Worm (Caenorhabditis elegans): Measurements from ENCODE around the gene C34E10.9.

Gene C34E10.9

DNA sequence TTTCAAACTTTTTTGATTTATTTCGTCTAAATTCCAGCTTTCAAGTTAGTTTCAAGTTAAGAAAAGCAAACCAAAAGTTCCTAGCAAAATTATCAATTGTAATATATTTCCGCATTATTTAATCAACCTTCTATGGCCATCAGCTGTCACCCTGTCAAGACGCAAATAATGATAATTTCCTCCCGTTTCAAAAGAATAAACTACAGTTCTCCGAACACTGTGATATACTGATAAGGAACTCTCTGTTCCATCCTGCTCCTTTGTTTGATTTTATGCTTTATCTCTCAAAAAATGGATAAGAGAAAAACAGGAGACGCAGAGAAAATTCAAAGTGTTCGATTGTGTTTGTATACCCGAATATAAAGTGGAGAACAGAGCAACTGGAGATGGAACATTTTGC, 28.1 kb upstream of the C34E10.9 start:
- TF ChIP-seq hmg-1.2 (GFP tag; IDR thresholded peaks at IDR 0.05) (peak; percentile 22; the same call in 1 of the 2 replicates), ccch-3 (GFP tag; optimal IDR thresholded peaks at IDR 0.05) (no peak), nhr-80 (tag; optimal IDR thresholded peaks at IDR 0.05) (peak; percentile 76), aptf-2 (GFP tag; conservative IDR thresholded peaks at IDR 0.05) (no peak)

DNA sequence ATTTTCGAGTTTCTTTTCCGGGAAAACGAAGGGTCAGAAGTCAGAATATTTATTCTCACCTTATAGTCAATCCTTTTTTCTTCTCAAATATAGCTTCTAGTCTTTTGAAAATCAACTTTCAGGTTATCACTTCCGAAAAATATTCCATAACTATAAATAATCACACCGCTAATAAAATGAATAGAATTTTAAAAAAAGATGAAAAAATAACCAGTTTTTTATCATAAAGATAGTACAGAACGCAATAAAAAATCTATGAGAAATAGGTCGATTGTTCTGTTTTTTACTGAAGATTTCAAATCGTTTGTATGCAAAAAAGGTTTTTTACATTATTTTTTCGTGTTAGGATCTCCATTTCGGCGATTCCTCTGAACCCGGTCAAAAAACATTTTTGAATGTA, 27.0 kb upstream of the C34E10.9 start:
- TF ChIP-seq ztf-26 (tag; optimal IDR thresholded peaks at IDR 0.05) (no peak), chd-7 (tag; optimal IDR thresholded peaks at IDR 0.05) (no peak), lsy-27 (tag; optimal IDR thresholded peaks at IDR 0.05; ENCODE audit: borderline replicate concordance, insufficient read depth) (no peak), gei-17 (GFP tag; optimal IDR thresholded peaks at IDR 0.05) (no peak), Y56A3A.18 (GFP tag; IDR thresholded peaks at IDR 0.05) (no peak), hmg-1.2 (GFP tag; IDR thresholded peaks at IDR 0.05) (no peak), Y79H2A.3 (GFP tag; conservative IDR thresholded peaks at IDR 0.05) (no peak), nhr-27 (tag; optimal IDR thresholded peaks at IDR 0.05) (no peak), sea-2 (GFP tag; IDR thresholded peaks at IDR 0.05) (no peak), F10E7.11 (tag; optimal IDR thresholded peaks at IDR 0.05) (no peak)

DNA sequence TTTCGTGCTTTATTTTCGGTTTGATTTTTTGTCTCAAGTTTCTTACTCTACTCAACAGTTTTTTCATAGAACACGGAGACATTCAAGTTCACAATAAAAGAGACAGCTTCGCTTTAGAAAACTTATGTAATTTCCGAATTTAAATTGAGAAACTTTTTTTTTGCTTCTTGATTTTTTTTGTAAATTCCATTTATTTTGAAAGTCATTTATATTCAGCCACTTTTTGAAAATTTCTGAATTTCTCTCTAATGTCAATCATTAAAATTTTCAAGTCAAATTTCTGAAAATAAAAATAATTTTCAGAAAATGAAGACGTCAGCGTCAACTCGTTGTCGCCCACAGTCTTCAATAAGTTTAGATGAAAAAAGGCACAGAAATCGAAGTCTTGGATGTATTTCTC, 24.7 kb upstream of the C34E10.9 start, which contains the start of gene T15B12.1:
Gene T15B12.1, plus strand, starts transcription at position 301 of the 400 bp plus-strand sequence.
- TF ChIP-seq F37B4.10 (GFP tag; IDR thresholded peaks at IDR 0.05): no peak
- no peak for TF ChIP-seq ceh-40 (GFP tag; IDR thresholded peaks at IDR 0.05)
- no peak for TF ChIP-seq gei-17 (GFP tag; optimal IDR thresholded peaks at IDR 0.05)
- TF ChIP-seq akir-1 (GFP tag; optimal IDR thresholded peaks at IDR 0.05): no peak

DNA sequence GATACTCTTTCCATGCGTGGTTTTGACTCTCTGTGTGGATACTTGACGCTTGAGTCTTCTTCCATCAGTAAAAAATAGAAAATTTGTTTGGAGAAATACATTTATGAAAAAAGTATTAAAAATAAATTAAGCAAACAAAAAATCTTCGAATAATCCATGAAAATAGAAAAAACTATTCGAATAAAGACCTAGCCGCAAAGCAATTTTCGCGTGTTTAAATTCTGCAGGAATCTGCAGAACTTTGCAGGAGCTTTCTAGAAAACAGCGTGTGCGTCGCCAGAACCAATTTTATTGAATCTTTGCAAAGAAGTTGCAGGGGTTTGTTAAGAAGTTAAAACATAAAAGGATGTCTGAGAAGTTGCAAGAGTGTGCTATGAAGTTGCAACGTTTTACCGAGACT, 23.0 kb upstream of the C34E10.9 start, which contains the start of gene ZC395.11:
Gene ZC395.11, minus strand, starts transcription at position 101 of the 400 bp plus-strand sequence.
- TF ChIP-seq attf-3 (GFP tag; conservative IDR thresholded peaks at IDR 0.05) (no peak), F49E8.2 (tag; optimal IDR thresholded peaks at IDR 0.05; ENCODE audit: insufficient read depth) (no peak), hmg-20 (GFP tag; IDR thresholded peaks at IDR 0.05) (no peak), Y95B8A.8 (GFP tag; IDR thresholded peaks at IDR 0.05) (no peak), hlh-12 (tag; optimal IDR thresholded peaks at IDR 0.05) (no peak), D2030.7 (GFP tag; IDR thresholded peaks at IDR 0.05) (no peak), tlf-1 (GFP tag; optimal IDR thresholded peaks at IDR 0.05) (no peak), nfya-1 (tag; optimal IDR thresholded peaks at IDR 0.05; ENCODE audit: borderline replicate concordance, insufficient read depth) (no peak), nhr-179 (tag; optimal IDR thresholded peaks at IDR 0.05) (no peak), attf-5 (GFP tag; optimal IDR thresholded peaks at IDR 0.05) (no peak)

DNA sequence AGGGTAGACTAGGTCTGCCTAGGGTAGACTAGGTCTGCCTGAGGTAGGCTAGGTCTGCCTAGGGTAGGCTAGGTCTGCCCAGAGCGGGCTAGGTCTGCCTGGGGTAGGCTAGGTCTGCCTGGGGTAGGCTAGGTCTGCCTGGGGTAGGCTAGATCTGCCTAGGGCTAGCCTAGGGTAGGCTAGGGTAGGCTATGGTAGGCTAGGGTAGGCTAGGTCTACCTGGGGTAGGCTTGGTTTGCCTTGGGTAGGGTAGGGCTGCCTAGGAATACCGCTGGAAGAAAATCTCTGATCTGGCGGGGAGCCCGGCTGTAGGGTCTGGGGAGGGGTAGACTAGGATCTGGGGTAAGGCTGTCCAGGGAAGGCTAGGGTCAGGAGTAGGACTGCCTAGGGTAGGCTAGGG, 22.3 kb upstream of the C34E10.9 start:
- TF ChIP-seq ceh-58 (GFP tag; IDR thresholded peaks at IDR 0.05) (no peak), hlh-26 (GFP tag; conservative IDR thresholded peaks at IDR 0.05) (no peak), ets-4 (GFP tag; optimal IDR thresholded peaks at IDR 0.05) (no peak), dox-1 (GFP tag; IDR thresholded peaks at IDR 0.05) (0 out of 2 replicates have a peak, but pooled peaks have one; percentile 8), F37B4.10 (GFP tag; IDR thresholded peaks at IDR 0.05) (0 out of 2 replicates have a peak, but pooled peaks have one; percentile 81), zfh-2 (GFP tag; conservative IDR thresholded peaks at IDR 0.05) (peak; percentile 58; the same call in 1 of the 2 replicates)

DNA sequence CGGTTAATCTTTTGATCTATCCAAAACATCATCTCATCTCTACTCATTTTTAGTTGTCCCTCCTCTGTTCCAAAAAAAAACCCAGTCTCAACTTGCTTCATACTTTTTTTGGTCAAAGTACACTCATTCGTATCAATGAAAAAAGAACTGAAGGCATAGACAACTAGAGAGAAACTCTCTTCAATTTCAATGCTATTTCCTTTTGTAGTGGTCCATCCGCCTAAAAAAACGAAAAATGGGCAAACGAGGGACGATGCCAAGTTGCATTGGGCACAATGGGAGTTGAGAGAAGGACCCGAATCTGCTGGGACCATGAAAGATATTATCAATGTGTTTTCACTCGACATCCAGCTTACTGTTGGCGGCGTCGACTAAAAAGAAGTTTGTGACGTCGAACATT, 17.0 kb upstream of the C34E10.9 start:
- TF ChIP-seq nfya-2 (GFP tag; IDR thresholded peaks at IDR 0.05) (no peak), hmg-1.2 (GFP tag; IDR thresholded peaks at IDR 0.05) (peak; percentile 90), ets-4 (GFP tag; optimal IDR thresholded peaks at IDR 0.05) (no peak), nfyb-1 (GFP tag; IDR thresholded peaks at IDR 0.05) (no peak)
